Worm (Caenorhabditis elegans) whole organism, young adult: ENCODE measurements around the gene srh-46.

Experiments used
- C06A6.2 ChIP-seq: fragments of 200-800 bp; sonication (Bioruptor generic); conservative IDR thresholded peaks from 2 replicates; pipeline ENCODE4 v1.3.6; 2022; ENCODE audit warnings: missing genetic modification characterization, missing compliant biosample characterization
- D2030.7 ChIP-seq: fragments of 200-800 bp; sonication (Bioruptor generic); IDR thresholded peaks from 2 replicates; pipeline ENCODE4 v1.3.6; 2022; ENCODE audit warnings: missing genetic modification reagents, missing genetic modification characterization, missing compliant biosample characterization
- F22D6.2 ChIP-seq: sonication (generic microtip); optimal IDR thresholded peaks from 2 replicates; lab custom pipeline; 2016; ENCODE audit warnings: mild to moderate bottlenecking, missing genetic modification characterization, missing compliant biosample characterization
- F33H1.4 ChIP-seq: fragments of 200-800 bp; sonication (Bioruptor generic); IDR thresholded peaks from 2 replicates; pipeline ENCODE4 v1.3.6; 2022; ENCODE audit warnings: missing genetic modification reagents, missing genetic modification characterization, missing compliant biosample characterization
- F57C9.4 ChIP-seq: sonication (generic microtip); optimal IDR thresholded peaks from 2 replicates; lab custom pipeline; 2017; ENCODE audit warnings: mild to moderate bottlenecking, missing genetic modification characterization, missing compliant biosample characterization
- T07F8.4 ChIP-seq: sonication (generic microtip); optimal IDR thresholded peaks from 2 replicates; lab custom pipeline; 2016; ENCODE audit warnings: mild to moderate bottlenecking, missing genetic modification characterization, moderate library complexity, missing compliant biosample characterization
- Y79H2A.3 ChIP-seq: fragments of 200-800 bp; sonication (Bioruptor generic); conservative IDR thresholded peaks from 2 replicates; pipeline ENCODE4 v1.3.6; 2022; ENCODE audit warnings: missing genetic modification reagents, missing genetic modification characterization, missing compliant biosample characterization
- akir-1 ChIP-seq: fragments of 200-800 bp; sonication (Bioruptor generic); optimal IDR thresholded peaks from 2 replicates; lab custom pipeline; 2018; ENCODE audit warnings: mild to moderate bottlenecking, missing genetic modification characterization, moderate library complexity, missing compliant biosample characterization
- ama-1 ChIP-seq, 3 experiments: fragments of 150-350 bp in 1 of 3; sonication (generic microtip) in 2 of 3; optimal IDR thresholded peaks; 2 replicates each; lab custom pipeline; 2014 to 2018; ENCODE audit warnings: missing biosample characterization in 2 of 3, missing genetic modification characterization in 2 of 3, missing genetic modification reagents in 2 of 3
- aptf-3 ChIP-seq: fragments of 200-800 bp; sonication (Bioruptor generic); IDR thresholded peaks from 2 replicates; pipeline ENCODE4 v1.3.6; 2022; ENCODE audit warnings: missing genetic modification characterization, missing compliant biosample characterization
- attf-5 ChIP-seq: fragments of 200-800 bp; sonication (Bioruptor generic); optimal IDR thresholded peaks from 2 replicates; lab custom pipeline; 2018; ENCODE audit warnings: mild to moderate bottlenecking, missing genetic modification characterization, missing compliant biosample characterization
- ccch-3 ChIP-seq: fragments of 200-800 bp; sonication (Bioruptor generic); optimal IDR thresholded peaks from 2 replicates; lab custom pipeline; 2018; ENCODE audit warnings: mild to moderate bottlenecking, missing genetic modification characterization, missing compliant biosample characterization
- chd-7 ChIP-seq: sonication (generic microtip); optimal IDR thresholded peaks from 2 replicates; lab custom pipeline; 2016; ENCODE audit warnings: mild to moderate bottlenecking, missing genetic modification characterization, moderate library complexity, missing compliant biosample characterization
- efl-1 ChIP-seq: fragments of 150-350 bp; optimal IDR thresholded peaks from 2 replicates; lab custom pipeline; 2014; ENCODE audit warnings: missing biosample characterization, missing genetic modification reagents, missing genetic modification characterization
- egl-18 ChIP-seq: fragments of 200-800 bp; sonication (Bioruptor generic); IDR thresholded peaks from 2 replicates; pipeline ENCODE4 v1.3.6; 2022; ENCODE audit warnings: missing genetic modification reagents, missing genetic modification characterization, missing compliant biosample characterization
- egrh-3 ChIP-seq: fragments of 200-800 bp; sonication (Bioruptor generic); IDR thresholded peaks from 2 replicates; pipeline ENCODE4 v1.3.6; 2022; ENCODE audit warnings: missing genetic modification reagents, missing genetic modification characterization, missing compliant biosample characterization
- ets-4 ChIP-seq: fragments of 200-800 bp; sonication (Bioruptor generic); optimal IDR thresholded peaks from 2 replicates; lab custom pipeline; 2018; ENCODE audit warnings: mild to moderate bottlenecking, missing genetic modification characterization, missing compliant biosample characterization
- lag-1 ChIP-seq: fragments of 200-800 bp; sonication (Bioruptor generic); IDR thresholded peaks from 2 replicates; pipeline ENCODE4 v1.3.6; 2022; ENCODE audit warnings: missing genetic modification reagents, missing genetic modification characterization, missing compliant biosample characterization
- let-607 ChIP-seq, 2 experiments: fragments of 200-800 bp in 1 of 2; sonication (Bioruptor generic) in 1 of 2; sonication (generic microtip) in 1 of 2; optimal IDR thresholded peaks; 2 replicates each; lab custom pipeline; 2016 to 2018; ENCODE audit warnings: mild to moderate bottlenecking in 2 of 2, missing compliant biosample characterization in 2 of 2, missing genetic modification characterization in 2 of 2, moderate library complexity in 2 of 2, missing genotype in 1 of 2
- lin-26 ChIP-seq: fragments of 200-800 bp; sonication (Bioruptor generic); IDR thresholded peaks from 2 replicates; pipeline ENCODE4 v1.3.6; 2022; ENCODE audit warnings: missing genetic modification reagents, missing genetic modification characterization, missing compliant biosample characterization
- lin-40 ChIP-seq: sonication (generic microtip); optimal IDR thresholded peaks from 2 replicates; lab custom pipeline; 2016; ENCODE audit warnings: missing genetic modification characterization, mild to moderate bottlenecking, missing compliant biosample characterization, missing genotype, missing genetic modification reagents
- lin-54 ChIP-seq: fragments of 200-800 bp; sonication (Bioruptor generic); optimal IDR thresholded peaks from 2 replicates; lab custom pipeline; 2018; ENCODE audit warnings: mild to moderate bottlenecking, missing genetic modification characterization, missing compliant biosample characterization
- lsl-1 ChIP-seq: fragments of 200-800 bp; sonication (Bioruptor generic); optimal IDR thresholded peaks from 2 replicates; lab custom pipeline; 2018; ENCODE audit warnings: mild to moderate bottlenecking, missing genetic modification characterization, moderate library complexity, missing compliant biosample characterization
- lsy-27 ChIP-seq: sonication (generic microtip); optimal IDR thresholded peaks from 2 replicates; lab custom pipeline; 2017; ENCODE audit warnings: missing genetic modification characterization, mild to moderate bottlenecking, missing compliant biosample characterization, antibody characterized with exemption, missing genotype, borderline replicate concordance; ENCODE audit not compliant: insufficient read depth
- mcd-1 ChIP-seq: fragments of 200-800 bp; sonication (Bioruptor generic); IDR thresholded peaks from 2 replicates; pipeline ENCODE4 v1.3.6; 2022; ENCODE audit warnings: missing genetic modification reagents, missing genetic modification characterization, missing compliant biosample characterization
- mes-4 ChIP-seq: sonication (generic microtip); optimal IDR thresholded peaks from 2 replicates; lab custom pipeline; 2016; ENCODE audit warnings: missing genotype, missing genetic modification characterization, missing compliant biosample characterization
- nfya-1 ChIP-seq: sonication (generic microtip); optimal IDR thresholded peaks from 2 replicates; lab custom pipeline; 2017; ENCODE audit warnings: antibody characterized with exemption, missing compliant biosample characterization, missing genetic modification characterization, borderline replicate concordance; ENCODE audit not compliant: insufficient read depth
- nhr-179 ChIP-seq: sonication (generic microtip); optimal IDR thresholded peaks from 2 replicates; lab custom pipeline; 2016; ENCODE audit warnings: mild to moderate bottlenecking, missing genetic modification characterization, missing compliant biosample characterization
- nhr-27 ChIP-seq: fragments of 200-800 bp; sonication (Bioruptor generic); optimal IDR thresholded peaks from 2 replicates; lab custom pipeline; 2018; ENCODE audit warnings: mild to moderate bottlenecking, missing genetic modification characterization, moderate library complexity, missing compliant biosample characterization
- nhr-80 ChIP-seq: sonication (generic microtip); optimal IDR thresholded peaks from 2 replicates; lab custom pipeline; 2016; ENCODE audit warnings: missing genetic modification characterization, missing compliant biosample characterization
- nhr-90 ChIP-seq: sonication (generic microtip); optimal IDR thresholded peaks from 2 replicates; lab custom pipeline; 2016; ENCODE audit warnings: missing genotype, mild to moderate bottlenecking, missing genetic modification characterization, missing compliant biosample characterization
- repo-1 ChIP-seq: sonication (generic microtip); optimal IDR thresholded peaks from 2 replicates; lab custom pipeline; 2017; ENCODE audit warnings: mild to moderate bottlenecking, missing genetic modification characterization, missing compliant biosample characterization
- snpc-3.4 ChIP-seq: sonication (generic microtip); optimal IDR thresholded peaks from 2 replicates; lab custom pipeline; 2017; ENCODE audit warnings: missing genetic modification characterization, mild to moderate bottlenecking, missing compliant biosample characterization, antibody characterized with exemption, moderate library complexity, missing genotype, missing genetic modification reagents
- sptf-2 ChIP-seq: fragments of 200-800 bp; sonication (Bioruptor generic); optimal IDR thresholded peaks from 2 replicates; lab custom pipeline; 2018; ENCODE audit warnings: mild to moderate bottlenecking, missing genetic modification characterization, missing compliant biosample characterization
- tbx-9 ChIP-seq: sonication (generic microtip); optimal IDR thresholded peaks from 2 replicates; lab custom pipeline; 2016; ENCODE audit warnings: borderline replicate concordance, missing genetic modification characterization, inconsistent platforms, missing compliant biosample characterization
- ztf-18 ChIP-seq: sonication (generic microtip); optimal IDR thresholded peaks from 2 replicates; lab custom pipeline; 2016; ENCODE audit warnings: missing genotype, mild to moderate bottlenecking, missing genetic modification characterization, missing compliant biosample characterization
- ztf-26 ChIP-seq: sonication (generic microtip); optimal IDR thresholded peaks from 2 replicates; lab custom pipeline; 2017; ENCODE audit warnings: missing genetic modification characterization, missing compliant biosample characterization

The srh-46 gene

DNA sequence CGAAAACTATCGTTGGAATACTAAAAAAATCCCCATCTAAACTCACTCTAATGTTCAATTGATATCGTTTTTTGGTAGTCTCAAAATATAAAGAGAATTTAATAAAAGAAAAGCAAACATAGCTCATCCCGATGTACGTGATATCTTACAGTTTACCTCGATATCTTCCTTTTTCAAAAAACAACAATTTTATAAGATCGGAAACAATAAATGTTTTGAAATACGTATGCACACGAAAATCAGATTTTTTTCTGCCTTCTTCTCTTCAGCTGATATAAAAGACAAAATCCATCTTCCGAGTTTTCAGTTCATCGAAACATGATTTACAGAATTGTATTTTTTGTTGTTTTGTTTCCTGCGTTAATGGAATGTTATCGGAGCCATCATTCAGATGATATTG, 31.6 kb downstream of the srh-46 start, which contains the start of gene clec-222:
Gene clec-222, plus strand, starts transcription at position 301 of the 400 bp plus-strand sequence.
- TF ChIP-seq mes-4 (tag; lab: Kevin White, UChicago) (no peak), lin-26 (GFP tag; lab: Robert Waterston, UW) (no peak), ztf-18 (tag; lab: Kevin White, UChicago) (no peak)

DNA sequence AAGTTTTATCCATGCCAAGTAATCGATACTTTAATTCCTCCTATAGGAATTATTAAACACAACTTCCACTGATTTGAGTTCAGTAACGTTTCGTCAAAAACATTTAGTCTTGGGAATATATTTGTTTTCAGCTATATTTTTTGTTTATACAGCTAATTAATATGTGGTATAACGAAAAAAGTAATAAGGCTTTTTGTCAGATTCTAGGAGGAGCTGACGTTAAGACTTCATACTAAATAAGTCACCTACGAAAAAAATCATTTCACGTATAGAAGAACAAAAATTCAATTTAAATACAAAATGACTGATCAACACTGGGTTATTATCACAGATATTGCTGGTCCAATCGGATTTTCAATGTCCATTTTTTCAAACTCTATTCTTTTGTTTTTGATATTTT, 33.9 kb downstream of the srh-46 start, which contains the start of gene str-115:
Gene str-115, plus strand, starts transcription at position 301 of the 400 bp plus-strand sequence.
- TF ChIP-seq lag-1 (GFP tag; lab: Robert Waterston, UW) (no peak), lin-40 (tag; lab: Kevin White, UChicago) (no peak), attf-5 (GFP tag; lab: Kevin White, UChicago) (no peak), mcd-1 (no peak), C06A6.2 (GFP tag; lab: Robert Waterston, UW) (no peak), T07F8.4 (tag; lab: Kevin White, UChicago) (no peak), F22D6.2 (no peak), Y79H2A.3 (GFP tag; lab: Robert Waterston, UW) (no peak), F57C9.4 (no peak)

ce11 chrV:11266681-11267080, 36.0 kb downstream of the srh-46 start, which contains the start of gene str-116:
str-116 (plus strand) TSS chrV:11266981.
- no peak for TF ChIP-seq ztf-18 (tag; lab: Kevin White, UChicago)
- no peak for TF ChIP-seq ama-1 (optimal IDR thresholded peaks at IDR 0.05; lab: Kevin White, UChicago)
- no peak for TF ChIP-seq ama-1 (GFP tag; optimal IDR thresholded peaks at IDR 0.05; lab: Kevin White, UChicago)
- TF ChIP-seq tbx-9 (tag; lab: Kevin White, UChicago), result no peak
- TF ChIP-seq chd-7, result no peak
- TF ChIP-seq snpc-3.4 (tag; lab: Kevin White, UChicago), result no peak
- no peak for TF ChIP-seq lsy-27 (tag; lab: Kevin White, UChicago)
- TF ChIP-seq nhr-27 (tag; lab: Kevin White, UChicago), result no peak

DNA sequence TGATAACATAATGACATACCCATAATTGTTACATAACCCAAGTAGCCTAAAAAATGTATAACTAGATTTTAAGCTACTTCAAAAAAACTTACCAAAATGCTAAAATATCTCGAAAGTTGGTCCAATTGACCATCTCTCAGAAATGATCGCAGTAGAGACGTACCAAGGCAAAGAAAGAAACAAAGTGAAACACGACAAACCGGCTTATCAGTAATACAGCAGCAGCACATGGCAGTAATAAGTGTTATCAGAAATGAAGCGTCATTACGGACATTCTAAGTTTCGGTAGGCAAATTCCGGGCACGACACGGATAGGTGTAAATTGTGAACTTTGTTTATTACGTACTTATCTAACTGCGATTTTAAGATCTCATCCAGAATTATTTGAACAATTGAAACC, 37.2 kb downstream of the srh-46 start, which contains the start of gene cln-3.1:
Gene cln-3.1, minus strand, starts transcription at position 171 of the 400 bp plus-strand sequence.
- TF ChIP-seq ztf-26 (tag; lab: Kevin White, UChicago) (no peak), nhr-80 (tag; lab: Kevin White, UChicago) (peak; percentile 61)

DNA sequence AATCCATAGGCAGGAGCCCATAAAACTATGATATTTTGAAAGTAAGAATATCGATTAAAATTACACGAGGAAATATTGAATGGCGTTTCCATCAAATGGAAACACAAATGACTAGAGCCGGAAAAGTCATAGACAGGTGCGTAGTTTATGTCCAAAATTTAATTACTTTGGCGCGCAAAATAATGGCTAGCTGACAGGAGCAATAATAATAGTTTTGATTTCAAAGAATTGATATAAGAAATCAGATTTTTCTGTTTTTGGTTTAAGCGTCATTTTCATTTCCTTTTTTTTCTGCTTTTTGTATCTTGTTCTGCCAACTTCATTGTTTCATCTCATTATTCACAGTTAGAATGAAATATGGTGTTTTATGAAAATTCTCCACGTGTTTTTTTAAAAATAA, 39.7 kb downstream of the srh-46 start, which contains the start of gene F07B10.4:
Gene F07B10.4, minus strand, starts transcription at position 101 of the 400 bp plus-strand sequence.
- TF ChIP-seq lin-54 (GFP tag; lab: Kevin White, UChicago) (no peak), sptf-2 (GFP tag; lab: Kevin White, UChicago) (no peak), ztf-26 (tag; lab: Kevin White, UChicago) (no peak), nfya-1 (tag; lab: Kevin White, UChicago) (no peak), egl-18 (GFP tag; lab: Robert Waterston, UW) (no peak), ccch-3 (GFP tag; lab: Kevin White, UChicago) (no peak), efl-1 (GFP tag; lab: Kevin White, UChicago) (no peak), Y79H2A.3 (GFP tag; lab: Robert Waterston, UW) (no peak), let-607 (tag; optimal IDR thresholded peaks at IDR 0.05; lab: Kevin White, UChicago) (no peak), akir-1 (GFP tag; lab: Kevin White, UChicago) (no peak)

DNA sequence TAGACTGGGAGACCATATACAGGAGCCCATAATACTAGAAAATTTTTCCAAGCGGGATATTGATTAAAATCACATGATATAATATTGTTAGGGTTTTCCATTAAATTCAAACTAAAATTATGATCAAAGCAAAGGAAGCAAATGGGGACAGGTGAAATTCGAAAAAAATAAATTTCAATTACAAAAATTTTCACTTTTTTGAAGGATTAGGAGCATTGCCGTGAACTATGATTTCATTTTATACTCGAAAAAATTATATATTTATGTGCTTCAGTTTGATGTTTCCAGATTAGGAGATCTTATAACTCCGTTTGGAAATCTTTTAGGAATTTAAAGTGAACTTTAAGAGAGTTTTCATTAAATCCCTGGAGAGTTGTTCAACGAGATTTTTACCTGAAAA, 42.1 kb downstream of the srh-46 start, which contains the start of gene F07B10.7:
Gene F07B10.7, minus strand, starts transcription at position 101 of the 400 bp plus-strand sequence.
- TF ChIP-seq D2030.7 (GFP tag; lab: Robert Waterston, UW) (no peak), lsl-1 (GFP tag; lab: Kevin White, UChicago) (no peak), ets-4 (GFP tag; lab: Kevin White, UChicago) (no peak), lag-1 (GFP tag; lab: Robert Waterston, UW) (no peak), chd-7 (no peak), egrh-3 (GFP tag; lab: Robert Waterston, UW) (no peak), F33H1.4 (GFP tag; lab: Robert Waterston, UW) (no peak), ztf-18 (tag; lab: Kevin White, UChicago) (no peak), nhr-179 (tag; lab: Kevin White, UChicago) (no peak), nhr-90 (tag; lab: Kevin White, UChicago) (no peak), aptf-3 (GFP tag; lab: Robert Waterston, UW) (no peak), repo-1 (no peak)
